Worm (Caenorhabditis elegans) whole organism, young adult: ENCODE measurements around the gene tag-322.
A peak's percentile ranks its signal among the peaks of the same experiment; 100 is the strongest.

Experiments
- C06A6.2 ChIP-seq: fragments of 200-800 bp; sonication (Bioruptor generic); conservative IDR thresholded peaks from 2 replicates; pipeline ENCODE4 v1.3.6; 2022; ENCODE audit warnings: missing genetic modification characterization, missing compliant biosample characterization
- C17E4.6 ChIP-seq: fragments of 200-800 bp; sonication (Bioruptor generic); IDR thresholded peaks from 2 replicates; pipeline ENCODE4 v1.3.6; 2022; ENCODE audit warnings: missing genetic modification reagents, missing genetic modification characterization, missing compliant biosample characterization
- F22D6.2 ChIP-seq: sonication (generic microtip); optimal IDR thresholded peaks from 2 replicates; lab custom pipeline; 2016; ENCODE audit warnings: mild to moderate bottlenecking, missing genetic modification characterization, missing compliant biosample characterization
- F33H1.4 ChIP-seq: fragments of 200-800 bp; sonication (Bioruptor generic); IDR thresholded peaks from 2 replicates; pipeline ENCODE4 v1.3.6; 2022; ENCODE audit warnings: missing genetic modification reagents, missing genetic modification characterization, missing compliant biosample characterization
- F37B4.10 ChIP-seq: fragments of 200-800 bp; sonication (Bioruptor generic); IDR thresholded peaks from 2 replicates; pipeline ENCODE4 v1.3.6; 2022; ENCODE audit warnings: missing genetic modification characterization, missing compliant biosample characterization
- F49E8.2 ChIP-seq: sonication (generic microtip); optimal IDR thresholded peaks from 3 replicates; lab custom pipeline; 2017; ENCODE audit warnings: missing genetic modification characterization, mild to moderate bottlenecking, missing compliant biosample characterization, antibody characterized with exemption, moderate library complexity; ENCODE audit not compliant: insufficient read depth
- F57C9.4 ChIP-seq: sonication (generic microtip); optimal IDR thresholded peaks from 2 replicates; lab custom pipeline; 2017; ENCODE audit warnings: mild to moderate bottlenecking, missing genetic modification characterization, missing compliant biosample characterization
- T07F8.4 ChIP-seq: sonication (generic microtip); optimal IDR thresholded peaks from 2 replicates; lab custom pipeline; 2016; ENCODE audit warnings: mild to moderate bottlenecking, missing genetic modification characterization, moderate library complexity, missing compliant biosample characterization
- Y79H2A.3 ChIP-seq: fragments of 200-800 bp; sonication (Bioruptor generic); conservative IDR thresholded peaks from 2 replicates; pipeline ENCODE4 v1.3.6; 2022; ENCODE audit warnings: missing genetic modification reagents, missing genetic modification characterization, missing compliant biosample characterization
- ZK185.1 ChIP-seq: sonication (generic microtip); optimal IDR thresholded peaks from 2 replicates; lab custom pipeline; 2016; ENCODE audit warnings: mild to moderate bottlenecking, missing genetic modification characterization, missing compliant biosample characterization; ENCODE audit not compliant: poor library complexity, severe bottlenecking
- aptf-2 ChIP-seq: fragments of 200-800 bp; sonication (Bioruptor generic); conservative IDR thresholded peaks from 2 replicates; pipeline ENCODE4 v1.3.6; 2022; ENCODE audit warnings: missing genetic modification reagents, missing genetic modification characterization, missing compliant biosample characterization
- bed-2 ChIP-seq: fragments of 200-800 bp; sonication (Bioruptor generic); IDR thresholded peaks from 2 replicates; pipeline ENCODE4 v1.3.6; 2022; ENCODE audit warnings: missing genetic modification reagents, missing genetic modification characterization, missing compliant biosample characterization
- cebp-1 ChIP-seq, 2 experiments: fragments of 200-800 bp in 1 of 2; sonication (Bioruptor generic) in 1 of 2; sonication (generic microtip) in 1 of 2; IDR thresholded peaks in 1 of 2; optimal IDR thresholded peaks in 1 of 2; 2 replicates each; pipeline versions ENCODE4 v1.3.6 to Lab custom; 2017 to 2022; ENCODE audit warnings: missing compliant biosample characterization in 2 of 2, missing genetic modification characterization in 2 of 2, mild to moderate bottlenecking in 1 of 2, missing genetic modification reagents in 1 of 2, moderate library complexity in 1 of 2
- ceh-27 ChIP-seq: fragments of 200-800 bp; sonication (Bioruptor generic); optimal IDR thresholded peaks from 2 replicates; lab custom pipeline; 2018; ENCODE audit warnings: mild to moderate bottlenecking, missing genetic modification characterization, moderate library complexity, missing compliant biosample characterization
- chd-7 ChIP-seq: sonication (generic microtip); optimal IDR thresholded peaks from 2 replicates; lab custom pipeline; 2016; ENCODE audit warnings: mild to moderate bottlenecking, missing genetic modification characterization, moderate library complexity, missing compliant biosample characterization
- die-1 ChIP-seq: sonication (generic microtip); optimal IDR thresholded peaks from 2 replicates; lab custom pipeline; 2016; ENCODE audit warnings: missing genotype, mild to moderate bottlenecking, missing genetic modification characterization, missing compliant biosample characterization
- efl-1 ChIP-seq: fragments of 150-350 bp; optimal IDR thresholded peaks from 2 replicates; lab custom pipeline; 2014; ENCODE audit warnings: missing biosample characterization, missing genetic modification reagents, missing genetic modification characterization
- him-1 ChIP-seq: sonication (generic microtip); optimal IDR thresholded peaks from 2 replicates; lab custom pipeline; 2016; ENCODE audit warnings: missing genotype, missing genetic modification reagents, missing genetic modification characterization, missing compliant biosample characterization
- hlh-26 ChIP-seq: fragments of 200-800 bp; sonication (Bioruptor generic); conservative IDR thresholded peaks from 2 replicates; pipeline ENCODE4 v1.3.6; 2022; ENCODE audit warnings: missing genetic modification reagents, missing genetic modification characterization, missing compliant biosample characterization
- hmg-1.2 ChIP-seq: fragments of 200-800 bp; sonication (Bioruptor generic); IDR thresholded peaks from 2 replicates; pipeline ENCODE4 v1.3.6; 2022; ENCODE audit warnings: missing genetic modification reagents, missing genetic modification characterization, missing compliant biosample characterization
- hmg-20 ChIP-seq: fragments of 200-800 bp; sonication (Bioruptor generic); IDR thresholded peaks from 2 replicates; pipeline ENCODE4 v1.3.6; 2022; ENCODE audit warnings: missing genetic modification reagents, missing genetic modification characterization, missing compliant biosample characterization
- let-526 ChIP-seq: fragments of 200-800 bp; sonication (Bioruptor generic); IDR thresholded peaks from 2 replicates; pipeline ENCODE4 v1.3.6; 2022; ENCODE audit warnings: missing genetic modification reagents, missing genetic modification characterization, missing compliant biosample characterization
- let-607 ChIP-seq, 2 experiments: fragments of 200-800 bp in 1 of 2; sonication (Bioruptor generic) in 1 of 2; sonication (generic microtip) in 1 of 2; optimal IDR thresholded peaks; 2 replicates each; lab custom pipeline; 2016 to 2018; ENCODE audit warnings: mild to moderate bottlenecking in 2 of 2, missing compliant biosample characterization in 2 of 2, missing genetic modification characterization in 2 of 2, moderate library complexity in 2 of 2, missing genotype in 1 of 2
- lin-35 ChIP-seq, 3 experiments: fragments of 150-350 bp in 2 of 3; sonication (generic microtip) in 1 of 3; optimal IDR thresholded peaks; 2 replicates each; lab custom pipeline; 2014 to 2018; ENCODE audit warnings: missing biosample characterization in 3 of 3, missing genetic modification characterization in 3 of 3, missing genetic modification reagents in 3 of 3
- lin-40 ChIP-seq: sonication (generic microtip); optimal IDR thresholded peaks from 2 replicates; lab custom pipeline; 2016; ENCODE audit warnings: missing genetic modification characterization, mild to moderate bottlenecking, missing compliant biosample characterization, missing genotype, missing genetic modification reagents
- lin-54 ChIP-seq: fragments of 200-800 bp; sonication (Bioruptor generic); optimal IDR thresholded peaks from 2 replicates; lab custom pipeline; 2018; ENCODE audit warnings: mild to moderate bottlenecking, missing genetic modification characterization, missing compliant biosample characterization
- lsl-1 ChIP-seq: fragments of 200-800 bp; sonication (Bioruptor generic); optimal IDR thresholded peaks from 2 replicates; lab custom pipeline; 2018; ENCODE audit warnings: mild to moderate bottlenecking, missing genetic modification characterization, moderate library complexity, missing compliant biosample characterization
- madf-10 ChIP-seq: sonication (generic microtip); optimal IDR thresholded peaks from 2 replicates; lab custom pipeline; 2016; ENCODE audit warnings: mild to moderate bottlenecking, missing genetic modification characterization, missing compliant biosample characterization
- madf-3 ChIP-seq: fragments of 200-800 bp; sonication (Bioruptor generic); IDR thresholded peaks from 2 replicates; pipeline ENCODE4 v1.3.6; 2022; ENCODE audit warnings: missing genetic modification reagents, missing genetic modification characterization, missing compliant biosample characterization
- mel-28 ChIP-seq: sonication (generic microtip); optimal IDR thresholded peaks from 2 replicates; lab custom pipeline; 2016; ENCODE audit warnings: borderline replicate concordance, mild to moderate bottlenecking, missing genetic modification characterization, missing compliant biosample characterization
- mes-4 ChIP-seq: sonication (generic microtip); optimal IDR thresholded peaks from 2 replicates; lab custom pipeline; 2016; ENCODE audit warnings: missing genotype, missing genetic modification characterization, missing compliant biosample characterization
- mxl-1 ChIP-seq: sonication (generic microtip); optimal IDR thresholded peaks from 2 replicates; lab custom pipeline; 2016; ENCODE audit warnings: missing genetic modification characterization, missing compliant biosample characterization
- nfya-2 ChIP-seq: fragments of 200-800 bp; sonication (Bioruptor generic); IDR thresholded peaks from 2 replicates; pipeline ENCODE4 v1.3.6; 2022; ENCODE audit warnings: missing genetic modification reagents, missing genetic modification characterization, missing compliant biosample characterization
- nhr-179 ChIP-seq: sonication (generic microtip); optimal IDR thresholded peaks from 2 replicates; lab custom pipeline; 2016; ENCODE audit warnings: mild to moderate bottlenecking, missing genetic modification characterization, missing compliant biosample characterization
- nhr-90 ChIP-seq: sonication (generic microtip); optimal IDR thresholded peaks from 2 replicates; lab custom pipeline; 2016; ENCODE audit warnings: missing genotype, mild to moderate bottlenecking, missing genetic modification characterization, missing compliant biosample characterization
- snpc-4 ChIP-seq, 5 experiments: fragments of 150-350 bp in 1 of 5; sonication (generic microtip) in 4 of 5; optimal IDR thresholded peaks; 2 replicates each; lab custom pipeline; 2014 to 2018; ENCODE audit warnings: missing genetic modification characterization in 5 of 5, missing biosample characterization in 3 of 5, antibody characterized with exemption in 2 of 5, mild to moderate bottlenecking in 2 of 5, missing compliant biosample characterization in 2 of 5, missing genotype in 2 of 5, moderate library complexity in 2 of 5, missing genetic modification reagents in 1 of 5
- somi-1 ChIP-seq: fragments of 200-800 bp; sonication (Bioruptor generic); optimal IDR thresholded peaks from 2 replicates; lab custom pipeline; 2018; ENCODE audit warnings: mild to moderate bottlenecking, missing genetic modification characterization, missing compliant biosample characterization
- tbp1 ChIP-seq: fragments of 200-800 bp; sonication (Bioruptor generic); optimal IDR thresholded peaks from 2 replicates; lab custom pipeline; 2018; ENCODE audit warnings: mild to moderate bottlenecking, missing genetic modification characterization, missing compliant biosample characterization
- unc-130 ChIP-seq: sonication (generic microtip); optimal IDR thresholded peaks from 2 replicates; lab custom pipeline; 2016; ENCODE audit warnings: missing genetic modification reagents, missing genetic modification characterization, missing compliant biosample characterization
- xnd-1 ChIP-seq: sonication (generic microtip); optimal IDR thresholded peaks from 2 replicates; lab custom pipeline; 2016; ENCODE audit warnings: missing genotype, missing genetic modification reagents, missing genetic modification characterization, missing compliant biosample characterization
- ztf-22 ChIP-seq: fragments of 200-800 bp; sonication (Bioruptor generic); optimal IDR thresholded peaks from 2 replicates; lab custom pipeline; 2018; ENCODE audit warnings: mild to moderate bottlenecking, missing genetic modification characterization, moderate library complexity, missing compliant biosample characterization
- ztf-25 ChIP-seq: fragments of 200-800 bp; sonication (Bioruptor generic); IDR thresholded peaks from 2 replicates; pipeline ENCODE4 v1.3.6; 2022; ENCODE audit warnings: missing genetic modification reagents, missing genetic modification characterization, missing compliant biosample characterization
- ztf-26 ChIP-seq: sonication (generic microtip); optimal IDR thresholded peaks from 2 replicates; lab custom pipeline; 2017; ENCODE audit warnings: missing genetic modification characterization, missing compliant biosample characterization
- ztf-28 ChIP-seq: fragments of 200-800 bp; sonication (Bioruptor generic); IDR thresholded peaks from 2 replicates; pipeline ENCODE4 v1.3.6; 2022; ENCODE audit warnings: missing genetic modification reagents, missing genetic modification characterization, missing compliant biosample characterization

The tag-322 gene

DNA sequence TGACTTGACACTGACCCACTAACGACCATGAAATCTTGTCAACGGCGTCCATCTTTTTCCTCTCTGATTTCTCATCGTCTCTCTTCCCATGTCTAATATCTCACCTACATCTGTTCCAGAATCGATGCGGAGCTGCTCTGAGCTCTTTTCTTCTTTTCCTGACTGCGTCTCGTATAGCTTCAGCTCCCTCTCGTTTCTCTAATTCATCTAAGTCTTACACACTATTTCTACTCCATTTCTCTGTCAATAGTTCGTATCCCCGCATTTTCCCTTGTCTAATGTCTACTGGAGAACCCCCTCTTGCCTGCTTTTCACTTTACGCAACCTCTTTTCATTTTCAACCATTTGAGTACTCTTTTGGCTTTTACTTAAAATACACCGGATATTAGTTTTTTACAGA lies 32.5 kb upstream of the tag-322 start, which contains the start of gene ric-3 (continued):
- TF ChIP-seq hlh-26 (GFP tag; lab: Robert Waterston, UW) (no peak), lin-35 (GFP tag; optimal IDR thresholded peaks at IDR 0.05; lab: Kevin White, UChicago) (peak in 1 of 3 experiments; percentile 33), hmg-1.2 (GFP tag; lab: Robert Waterston, UW) (peak; percentile 82), lin-40 (peak; percentile 9), T07F8.4 (no peak), F49E8.2 (no peak), ztf-22 (GFP tag; lab: Kevin White, UChicago) (no peak), chd-7 (tag; lab: Kevin White, UChicago) (no peak), ztf-28 (GFP tag; lab: Robert Waterston, UW) (no peak), mel-28 (tag; lab: Kevin White, UChicago) (no peak), madf-10 (tag; lab: Kevin White, UChicago) (no peak), somi-1 (GFP tag; lab: Kevin White, UChicago) (peak; percentile 30), ztf-26 (tag; lab: Kevin White, UChicago) (no peak), cebp-1 (GFP tag; IDR thresholded peaks at IDR 0.05; lab: Robert Waterston, UW) (no peak), cebp-1 (tag; optimal IDR thresholded peaks at IDR 0.05; lab: Kevin White, UChicago) (peak; percentile 37), ztf-25 (GFP tag; lab: Robert Waterston, UW) (no peak), F57C9.4 (tag; lab: Kevin White, UChicago) (no peak), die-1 (tag; lab: Kevin White, UChicago) (no peak), ceh-27 (peak; percentile 25), Y79H2A.3 (GFP tag; lab: Robert Waterston, UW) (no peak), bed-2 (GFP tag; lab: Robert Waterston, UW) (no peak)

DNA sequence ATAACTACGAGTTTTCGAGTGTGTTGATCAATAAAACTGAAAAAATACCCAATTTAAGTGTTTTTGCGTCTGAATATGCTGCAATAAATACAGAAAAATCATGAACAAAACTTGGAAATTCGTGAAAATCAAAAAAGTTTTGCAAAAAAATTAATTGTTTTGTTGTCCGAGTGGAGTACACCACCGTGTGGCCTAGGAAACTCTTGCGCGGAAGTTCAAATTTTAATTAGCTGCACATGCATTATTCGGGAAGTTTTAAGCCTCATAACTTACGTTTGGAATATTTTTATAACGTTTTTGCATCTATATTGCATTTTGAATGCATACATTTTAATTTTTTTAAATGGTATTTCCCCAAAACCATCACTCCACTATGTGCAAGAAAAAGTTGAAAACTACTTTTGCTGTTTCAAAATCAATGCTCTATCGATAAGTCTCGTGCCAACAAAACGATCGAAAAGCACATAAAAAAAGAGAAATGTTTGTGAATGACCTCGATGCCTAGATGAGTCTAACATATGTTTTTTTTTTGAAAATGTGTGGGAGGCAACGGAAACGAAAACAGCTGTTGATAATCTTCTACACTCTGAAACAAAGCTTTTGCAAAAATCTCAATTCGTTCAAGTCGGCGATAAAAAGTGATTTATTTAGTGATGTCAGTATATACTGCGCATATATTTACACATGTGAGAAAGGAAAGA lies 31.2 kb upstream of the tag-322 start:
- TF ChIP-seq mes-4 (tag; lab: Kevin White, UChicago) (no peak), efl-1 (GFP tag; lab: Kevin White, UChicago) (peak; percentile 59), ztf-28 (GFP tag; lab: Robert Waterston, UW) (no peak), C17E4.6 (GFP tag; lab: Robert Waterston, UW) (no peak), nhr-179 (tag; lab: Kevin White, UChicago) (no peak), tbp1 (no peak), C06A6.2 (GFP tag; lab: Robert Waterston, UW) (no peak), hmg-20 (GFP tag; lab: Robert Waterston, UW) (peak; percentile 40; the same call in 1 of the 2 replicates), let-607 (tag; optimal IDR thresholded peaks at IDR 0.05; lab: Kevin White, UChicago) (peak in 1 of 2 experiments; percentile 5), madf-3 (GFP tag; lab: Robert Waterston, UW) (0 out of 2 replicates have a peak, but pooled peaks have one; percentile 2), F37B4.10 (GFP tag; lab: Robert Waterston, UW) (no peak), lin-54 (peak; percentile 89), unc-130 (GFP tag; lab: Kevin White, UChicago) (peak; percentile 17), let-526 (0 out of 2 replicates have a peak, but pooled peaks have one; percentile 46), Y79H2A.3 (GFP tag; lab: Robert Waterston, UW) (no peak), nhr-90 (tag; lab: Kevin White, UChicago) (no peak), F33H1.4 (peak; percentile 34; the same call in 1 of the 2 replicates), lsl-1 (GFP tag; lab: Kevin White, UChicago) (peak; percentile 39), bed-2 (GFP tag; lab: Robert Waterston, UW) (0 out of 2 replicates have a peak, but pooled peaks have one; percentile 50), him-1 (tag; lab: Kevin White, UChicago) (peak; percentile 36), lin-35 (GFP tag; optimal IDR thresholded peaks at IDR 0.05; lab: Kevin White, UChicago) (peak in 1 of 3 experiments; percentile 13), aptf-2 (0 out of 2 replicates have a peak, but pooled peaks have one; percentile 9), mxl-1 (tag; lab: Kevin White, UChicago) (no peak), F22D6.2 (tag; lab: Kevin White, UChicago) (no peak), ZK185.1 (peak; percentile 41), nfya-2 (no peak), hlh-26 (GFP tag; lab: Robert Waterston, UW) (no peak), xnd-1 (peak; percentile 26), snpc-4 (GFP tag; optimal IDR thresholded peaks at IDR 0.05; lab: Kevin White, UChicago) (no peak), snpc-4 (tag; optimal IDR thresholded peaks at IDR 0.05; lab: Kevin White, UChicago) (peak in 1 of 4 experiments; percentile 3)
